Fruit fly (Drosophila melanogaster) whole organism, embryonic: Measurements from ENCODE around the gene tmod.

Experiments
- CG14667 ChIP-seq: fragments of 200-800 bp; sonication (Bioruptor generic); IDR thresholded peaks from 2 replicates; pipeline ENCODE4 v1.3.6; 2022; ENCODE audit warnings: missing biosample characterization, missing genetic modification characterization
- CG7271 ChIP-seq: fragments of 200-800 bp; sonication (Bioruptor generic); optimal IDR thresholded peaks from 2 replicates; lab custom pipeline; 2018; ENCODE audit warnings: missing biosample characterization, mild to moderate bottlenecking, missing genetic modification characterization, moderate library complexity
- ac ChIP-seq: fragments of 200-800 bp; sonication (Bioruptor generic); optimal IDR thresholded peaks from 3 replicates; lab custom pipeline; 2017; ENCODE audit warnings: missing biosample characterization, mild to moderate bottlenecking, missing genetic modification characterization
- bbx ChIP-seq: fragments of 200-800 bp; sonication (Bioruptor generic); IDR thresholded peaks from 2 replicates; pipeline ENCODE4 v1.3.6; 2022; ENCODE audit warnings: missing biosample characterization, missing genetic modification characterization; ENCODE audit not compliant: partially characterized antibody
- grau ChIP-seq: fragments of 200-800 bp; optimal IDR thresholded peaks from 3 replicates; lab custom pipeline; 2019; ENCODE audit warnings: missing biosample characterization, mild to moderate bottlenecking, missing genetic modification characterization, moderate library complexity
- luna ChIP-seq: fragments of 200-800 bp; sonication (Bioruptor generic); optimal IDR thresholded peaks from 2 replicates; lab custom pipeline; 2016; ENCODE audit warnings: missing biosample characterization, missing genetic modification characterization
- prd ChIP-seq, 3 experiments: fragments of >200 bp in 2 of 3; fragments of 200-800 bp in 1 of 3; sonication (Bioruptor generic) in 1 of 3; optimal IDR thresholded peaks in 2 of 3; IDR thresholded peaks in 1 of 3; 2 replicates in 2 of 3; 3 replicates in 1 of 3; pipeline versions ENCODE4 v1.3.6 to Lab custom; 2017 to 2022; ENCODE audit warnings: missing biosample characterization in 1 of 3, missing genetic modification characterization in 1 of 3
- zen ChIP-seq: fragments of 200-800 bp; sonication (Bioruptor generic); optimal IDR thresholded peaks from 3 replicates; lab custom pipeline; 2018; ENCODE audit warnings: missing biosample characterization, mild to moderate bottlenecking, missing genetic modification characterization, moderate library complexity

dm6 chr3R:30566181-30566902 lies 33.9 kb downstream of the tmod start:
- TF ChIP-seq grau (tag; lab: Kevin White, UChicago) (no peak), luna (GFP tag; lab: Kevin White, UChicago) (no peak), ac (GFP tag; lab: Kevin White, UChicago) (no peak), zen (no peak), CG14667 (GFP tag; lab: Robert Waterston, UW) (no peak), prd (optimal IDR thresholded peaks at IDR 0.05; lab: Kevin White, UChicago) (no peak), prd (GFP tag; IDR thresholded peaks at IDR 0.05; lab: Robert Waterston, UW) (no peak), CG7271 (no peak), bbx (GFP tag; lab: Robert Waterston, UW) (no peak)
